Worm (Caenorhabditis elegans) whole organism, L2 larva: ENCODE measurements around the gene prk-2.

Source experiments
- R02D3.7 ChIP-seq: fragments of 150-350 bp; optimal IDR thresholded peaks from 2 replicates; lab custom pipeline; 2014; ENCODE audit warnings: missing biosample characterization, missing genetic modification characterization
- ZK546.5 ChIP-seq: sonication (generic microtip); optimal IDR thresholded peaks from 2 replicates; lab custom pipeline; 2017; ENCODE audit warnings: missing biosample characterization, missing genetic modification characterization
- lin-11 ChIP-seq: fragments of 150-350 bp; sonication (generic microtip); optimal IDR thresholded peaks from 2 replicates; lab custom pipeline; 2014; ENCODE audit warnings: missing biosample characterization, missing genetic modification characterization, inconsistent platforms, mixed read lengths
- lin-39 ChIP-seq: fragments of 150-350 bp; optimal IDR thresholded peaks from 2 replicates; lab custom pipeline; 2014; ENCODE audit warnings: missing biosample characterization, missing genetic modification reagents, missing genetic modification characterization
- nhr-6 ChIP-seq: fragments of 150-350 bp; optimal IDR thresholded peaks from 2 replicates; lab custom pipeline; 2014; ENCODE audit warnings: missing biosample characterization, missing genetic modification characterization
- ztf-1 ChIP-seq: fragments of 200-800 bp; sonication (Bioruptor generic); conservative IDR thresholded peaks from 2 replicates; pipeline ENCODE4 v1.3.6; 2022; ENCODE audit warnings: missing genetic modification characterization, missing compliant biosample characterization

ce11 chrIII:3360067-3360466, 9.9 kb downstream of the prk-2 start:
- TF ChIP-seq R02D3.7 (tag; lab: Kevin White, UChicago) = no peak
- no peak for TF ChIP-seq nhr-6
- no peak for TF ChIP-seq lin-39 (tag; lab: Kevin White, UChicago)
- TF ChIP-seq lin-11 (tag; lab: Kevin White, UChicago) = no peak
- TF ChIP-seq ZK546.5 (tag; lab: Kevin White, UChicago) = no peak
- TF ChIP-seq ztf-1 = no peak
